Worm (Caenorhabditis elegans) whole organism, L4/young adult: ENCODE measurements around the gene dcr-1.
A peak's percentile ranks its signal among the peaks of the same experiment; 100 is the strongest.

Experiments used
- W03F9.2 ChIP-seq: fragments of 150-350 bp; optimal IDR thresholded peaks from 2 replicates; lab custom pipeline; 2014; ENCODE audit warnings: missing biosample characterization, missing genetic modification characterization
- dao-5 ChIP-seq: sonication (generic microtip); optimal IDR thresholded peaks from 2 replicates; lab custom pipeline; 2016; ENCODE audit warnings: missing genotype, missing genetic modification characterization, moderate library complexity, missing compliant biosample characterization
- him-1 ChIP-seq: sonication (generic microtip); optimal IDR thresholded peaks from 2 replicates; lab custom pipeline; 2016; ENCODE audit warnings: missing genotype, missing genetic modification reagents, missing genetic modification characterization, missing compliant biosample characterization

dcr-1 gene

ce11 chrIII:8045734-8046133 is 34.3 kb downstream of the dcr-1 start, which contains the start of gene K12H4.3:
Gene K12H4.3, plus strand, starts transcription at chrIII:8046034.
- TF ChIP-seq him-1 (tag; lab: Kevin White, UChicago) (no peak), dao-5 (tag; lab: Kevin White, UChicago) (no peak), W03F9.2 (tag; lab: Kevin White, UChicago) (no peak)

ce11 chrIII:8044717-8045116 is 35.4 kb downstream of the dcr-1 start, which contains the start of gene spcs-3:
Gene spcs-3, plus strand, starts transcription at chrIII:8045017.
- no peak for TF ChIP-seq him-1 (tag; lab: Kevin White, UChicago)
- no peak for TF ChIP-seq W03F9.2 (tag; lab: Kevin White, UChicago)
- no peak for TF ChIP-seq dao-5 (tag; lab: Kevin White, UChicago)

- TF ChIP-seq him-1 (tag; lab: Kevin White, UChicago) (no peak), W03F9.2 (tag; lab: Kevin White, UChicago) (no peak), dao-5 (tag; lab: Kevin White, UChicago) (no peak)
Observed at ce11 chrIII:8044187-8044586, 35.9 kb downstream of the dcr-1 start, which contains the start of gene K12H4.5. Gene K12H4.5, plus strand, starts transcription at chrIII:8044487.

ce11 chrIII:8043784-8044183 is 36.3 kb downstream of the dcr-1 start:
- TF ChIP-seq dao-5 (tag; lab: Kevin White, UChicago), result peak; percentile 65
- TF ChIP-seq him-1 (tag; lab: Kevin White, UChicago), result peak; percentile 97
- TF ChIP-seq W03F9.2 (tag; lab: Kevin White, UChicago), result peak; percentile 98

ce11 chrIII:8042775-8043174 is 37.3 kb downstream of the dcr-1 start, which contains the start of gene K12H4.6:
Gene K12H4.6, minus strand, starts transcription at chrIII:8042875.
- no peak for TF ChIP-seq him-1 (tag; lab: Kevin White, UChicago)
- TF ChIP-seq dao-5 (tag; lab: Kevin White, UChicago), result no peak
- no peak for TF ChIP-seq W03F9.2 (tag; lab: Kevin White, UChicago)

- TF ChIP-seq dao-5 (tag; lab: Kevin White, UChicago) (no peak), W03F9.2 (tag; lab: Kevin White, UChicago) (no peak), him-1 (tag; lab: Kevin White, UChicago) (no peak)
Observed at ce11 chrIII:8037941-8038340, 42.1 kb downstream of the dcr-1 start, which contains the start of gene dpf-6. Gene dpf-6, plus strand, starts transcription at chrIII:8038241.

ce11 chrIII:8036497-8036896 is 43.6 kb downstream of the dcr-1 start:
- TF ChIP-seq dao-5 (tag; lab: Kevin White, UChicago), result no peak
- no peak for TF ChIP-seq him-1 (tag; lab: Kevin White, UChicago)
- no peak for TF ChIP-seq W03F9.2 (tag; lab: Kevin White, UChicago)

ce11 chrIII:8036050-8036449 is 44.0 kb downstream of the dcr-1 start:
- TF ChIP-seq him-1 (tag; lab: Kevin White, UChicago) (no peak), W03F9.2 (tag; lab: Kevin White, UChicago) (no peak), dao-5 (tag; lab: Kevin White, UChicago) (no peak)

ce11 chrIII:8033534-8033933 is 46.5 kb downstream of the dcr-1 start, which contains the start of gene F44B9.10:
Gene F44B9.10, minus strand, starts transcription at chrIII:8033634.
- TF ChIP-seq W03F9.2 (tag; lab: Kevin White, UChicago), result no peak
- TF ChIP-seq dao-5 (tag; lab: Kevin White, UChicago), result no peak
- no peak for TF ChIP-seq him-1 (tag; lab: Kevin White, UChicago)

ce11 chrIII:8030963-8031362 is 49.1 kb downstream of the dcr-1 start, which contains the start of gene F44B9.9:
Gene F44B9.9, minus strand, starts transcription at chrIII:8031063.
- TF ChIP-seq dao-5 (tag; lab: Kevin White, UChicago), result no peak
- no peak for TF ChIP-seq W03F9.2 (tag; lab: Kevin White, UChicago)
- no peak for TF ChIP-seq him-1 (tag; lab: Kevin White, UChicago)

- TF ChIP-seq dao-5 (tag; lab: Kevin White, UChicago), result no peak
- TF ChIP-seq W03F9.2 (tag; lab: Kevin White, UChicago), result peak; percentile 29
- TF ChIP-seq him-1 (tag; lab: Kevin White, UChicago), result no peak
Observed at ce11 chrIII:8029487-8029886, 50.6 kb downstream of the dcr-1 start, which contains the start of gene F44B9.8. Gene F44B9.8, minus strand, starts transcription at chrIII:8029649.

- TF ChIP-seq him-1 (tag; lab: Kevin White, UChicago) (no peak), dao-5 (tag; lab: Kevin White, UChicago) (no peak), W03F9.2 (tag; lab: Kevin White, UChicago) (no peak)
Observed at ce11 chrIII:8027942-8028341, 52.1 kb downstream of the dcr-1 start, which contains the start of gene mdt-30. Gene mdt-30, minus strand, starts transcription at chrIII:8028042.

ce11 chrIII:8022077-8022476 is 58.0 kb downstream of the dcr-1 start, which contains the start of gene F44B9.2:
Gene F44B9.2, plus strand, starts transcription at chrIII:8022463.
- no peak for TF ChIP-seq W03F9.2 (tag; lab: Kevin White, UChicago)
- no peak for TF ChIP-seq him-1 (tag; lab: Kevin White, UChicago)
- no peak for TF ChIP-seq dao-5 (tag; lab: Kevin White, UChicago)
